Worm (Caenorhabditis elegans): ENCODE data around the gene K08F9.1.

The K08F9.1 gene

DNA sequence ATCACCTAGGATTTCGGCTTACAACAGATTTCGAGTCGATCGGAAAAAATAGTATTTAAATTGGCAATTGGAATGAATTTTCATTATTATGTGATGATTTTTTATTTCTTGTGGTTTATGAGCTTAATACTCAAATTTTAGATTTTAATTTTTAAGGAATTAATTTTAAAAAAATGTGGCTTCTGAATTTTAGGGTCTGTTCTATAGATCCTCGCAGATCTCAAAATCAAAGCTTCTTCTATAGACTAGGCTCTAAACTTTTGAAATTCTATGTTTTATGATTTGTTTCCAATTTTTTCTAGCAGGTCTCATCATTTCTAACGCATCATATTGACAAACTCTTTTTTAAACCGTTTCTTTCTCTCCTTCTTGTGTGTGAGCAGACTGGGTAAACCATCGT is 50.5 kb downstream of the K08F9.1 start, which contains the start of gene txt-12:
Gene txt-12, plus strand, starts transcription at position 301 of the 400 bp plus-strand sequence.
- TF ChIP-seq ztf-23 (GFP tag; IDR thresholded peaks at IDR 0.05) (no peak), ref-1 (GFP tag; conservative IDR thresholded peaks at IDR 0.05) (no peak), cog-1 (tag; optimal IDR thresholded peaks at IDR 0.05) (no peak), tab-1 (GFP tag; IDR thresholded peaks at IDR 0.05) (no peak), T22C8.4 (GFP tag; IDR thresholded peaks at IDR 0.05) (no peak), med-1 (GFP tag; optimal IDR thresholded peaks at IDR 0.05; ENCODE audit: insufficient read depth) (no peak), flt-1 (GFP tag; IDR thresholded peaks at IDR 0.05) (no peak), klf-2 (GFP tag; conservative IDR thresholded peaks at IDR 0.05) (no peak), ztf-29 (GFP tag; IDR thresholded peaks at IDR 0.05) (no peak)

- TF ChIP-seq med-1 (GFP tag; optimal IDR thresholded peaks at IDR 0.05; ENCODE audit: insufficient read depth) (no peak), klf-2 (GFP tag; conservative IDR thresholded peaks at IDR 0.05) (no peak), ref-1 (GFP tag; conservative IDR thresholded peaks at IDR 0.05) (no peak), ztf-23 (GFP tag; IDR thresholded peaks at IDR 0.05) (no peak), ztf-29 (GFP tag; IDR thresholded peaks at IDR 0.05) (no peak), cog-1 (tag; optimal IDR thresholded peaks at IDR 0.05) (no peak), flt-1 (GFP tag; IDR thresholded peaks at IDR 0.05) (no peak), tab-1 (GFP tag; IDR thresholded peaks at IDR 0.05) (no peak), T22C8.4 (GFP tag; IDR thresholded peaks at IDR 0.05) (no peak)
Measured at ce11 chrV:15090457-15090856, 52.7 kb downstream of the K08F9.1 start, which contains the start of gene C01G10.17. Gene C01G10.17 (plus strand): TSS chrV:15090757.

- TF ChIP-seq tab-1 (GFP tag; IDR thresholded peaks at IDR 0.05): no peak
- no peak for TF ChIP-seq ztf-29 (GFP tag; IDR thresholded peaks at IDR 0.05)
- TF ChIP-seq cog-1 (tag; optimal IDR thresholded peaks at IDR 0.05): no peak
- TF ChIP-seq T22C8.4 (GFP tag; IDR thresholded peaks at IDR 0.05): no peak
- no peak for TF ChIP-seq klf-2 (GFP tag; conservative IDR thresholded peaks at IDR 0.05)
- no peak for TF ChIP-seq flt-1 (GFP tag; IDR thresholded peaks at IDR 0.05)
- no peak for TF ChIP-seq ref-1 (GFP tag; conservative IDR thresholded peaks at IDR 0.05)
- TF ChIP-seq med-1 (GFP tag; optimal IDR thresholded peaks at IDR 0.05; ENCODE audit: insufficient read depth): no peak
- TF ChIP-seq ztf-23 (GFP tag; IDR thresholded peaks at IDR 0.05): no peak
Measured at ce11 chrV:15089438-15089837, 53.7 kb downstream of the K08F9.1 start, which contains the start of the genes C01G10.5 and C01G10.4. Gene C01G10.5 (minus strand): TSS chrV:15089538. Gene C01G10.4 (plus strand): TSS chrV:15089740.

- TF ChIP-seq ref-1 (GFP tag; conservative IDR thresholded peaks at IDR 0.05): no peak
Measured at ce11 chrV:15088613-15089012, 54.6 kb downstream of the K08F9.1 start, which contains the start of gene C01G10.18. Gene C01G10.18 (minus strand): TSS chrV:15088713.

DNA sequence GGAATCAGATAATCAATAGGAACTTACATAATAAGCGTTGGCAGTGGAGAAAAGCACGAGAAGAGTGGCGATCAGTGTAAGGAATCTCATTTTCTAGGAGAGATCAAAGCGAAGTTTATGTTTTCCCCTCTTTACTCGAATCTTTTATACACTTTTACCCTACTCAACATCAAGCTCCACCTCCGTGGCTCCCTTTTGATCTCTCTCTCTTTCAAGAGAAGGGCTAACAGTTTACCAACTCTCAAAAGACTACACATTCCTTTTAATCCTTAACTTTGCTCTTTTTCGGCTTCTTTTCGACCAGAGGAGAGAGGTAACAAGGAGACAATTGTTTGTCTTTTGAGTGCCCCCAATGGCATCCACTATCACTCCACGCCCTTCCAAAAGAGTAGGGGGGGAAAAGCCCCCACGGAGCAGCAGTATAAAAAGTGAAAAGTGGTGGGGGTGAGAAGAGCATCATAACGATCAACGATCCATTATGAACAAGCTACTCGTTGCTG is 55.9 kb downstream of the K08F9.1 start, which contains the start of the genes C01G10.15 and C01G10.6:
Gene C01G10.15, minus strand, starts transcription at position 101 of the 500 bp plus-strand sequence.
Gene C01G10.6, plus strand, starts transcription at position 450 of the 500 bp plus-strand sequence.
- no peak for TF ChIP-seq med-1 (GFP tag; optimal IDR thresholded peaks at IDR 0.05; ENCODE audit: insufficient read depth)
- no peak for TF ChIP-seq ztf-29 (GFP tag; IDR thresholded peaks at IDR 0.05)
- no peak for TF ChIP-seq ref-1 (GFP tag; conservative IDR thresholded peaks at IDR 0.05)
- TF ChIP-seq ztf-23 (GFP tag; IDR thresholded peaks at IDR 0.05): no peak
- TF ChIP-seq cog-1 (tag; optimal IDR thresholded peaks at IDR 0.05): no peak
- no peak for TF ChIP-seq tab-1 (GFP tag; IDR thresholded peaks at IDR 0.05)
- no peak for TF ChIP-seq flt-1 (GFP tag; IDR thresholded peaks at IDR 0.05)
- TF ChIP-seq klf-2 (GFP tag; conservative IDR thresholded peaks at IDR 0.05): no peak
- no peak for TF ChIP-seq T22C8.4 (GFP tag; IDR thresholded peaks at IDR 0.05)
